Worm (Caenorhabditis elegans): ENCODE measurements around the gene nhr-60.
"Not testable (repeated sequence)": the region's sequence is repeated elsewhere in the genome, so short reads cannot be mapped to it uniquely, and the experiment has no call there.

DNA sequence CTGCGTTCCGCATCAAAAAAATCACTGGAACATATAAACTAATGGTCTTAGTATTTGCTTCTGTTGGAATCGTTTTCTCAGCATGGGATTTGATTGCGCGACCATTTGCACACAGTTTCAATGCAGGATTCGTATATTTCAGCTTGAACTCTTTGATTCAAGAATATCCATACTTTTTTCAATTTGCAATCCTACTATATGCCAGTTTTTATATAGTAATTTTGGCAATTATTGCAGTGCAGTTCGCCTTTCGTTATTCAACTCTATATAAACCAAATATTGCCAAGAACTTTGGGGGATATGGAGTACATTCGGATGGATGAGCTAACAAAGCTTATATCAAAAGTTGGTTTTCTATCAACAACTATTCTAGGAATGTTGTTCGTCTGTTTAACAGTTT lies 20.1 kb downstream of the nhr-60 start, which contains the start of gene str-5:
- not testable (repeated sequence) for TF ChIP-seq efl-1 (optimal IDR thresholded peaks at IDR 0.05); efl-1 (GFP tag; optimal IDR thresholded peaks at IDR 0.05 in 1 of 2); nhr-77 (tag; optimal IDR thresholded peaks at IDR 0.05)

Measured in whole organism, L1 larva.